Worm (Caenorhabditis elegans): ENCODE results near the gene F54D11.4.

The F54D11.4 gene

DNA sequence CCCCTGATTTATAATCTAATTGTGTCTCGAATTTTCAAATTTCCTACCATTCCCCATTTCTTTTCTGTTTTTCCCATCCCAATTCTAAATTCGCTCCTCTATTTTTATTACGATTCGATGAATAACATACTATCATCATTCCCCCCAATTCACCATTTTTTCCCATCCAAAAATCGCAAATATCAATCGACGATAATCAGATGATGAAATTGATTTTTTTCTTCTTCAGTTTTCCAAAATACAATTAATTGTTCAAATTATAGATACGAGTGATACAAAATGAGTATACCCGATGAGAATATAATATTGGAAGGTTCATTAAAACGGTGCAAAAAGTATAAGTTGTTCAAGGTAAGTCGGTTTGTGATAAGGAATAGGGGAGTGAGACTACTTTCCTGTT lies 26.7 kb downstream of the F54D11.4 start, which contains the start of gene soc-1:
Gene soc-1 (plus strand): TSS at position 262 of the 400 bp plus-strand sequence.
- TF ChIP-seq nhr-28 (tag; optimal IDR thresholded peaks at IDR 0.05) (no peak), pax-3 (tag; optimal IDR thresholded peaks at IDR 0.05) (no peak), lin-39 (tag; optimal IDR thresholded peaks at IDR 0.05) (no peak), mef-2 (tag; optimal IDR thresholded peaks at IDR 0.05) (no peak), tlp-1 (tag; optimal IDR thresholded peaks at IDR 0.05) (no peak), ceh-82 (tag; optimal IDR thresholded peaks at IDR 0.05) (no peak), nhr-90 (tag; optimal IDR thresholded peaks at IDR 0.05; ENCODE audit: poor library complexity) (no peak), sox-4 (tag; optimal IDR thresholded peaks at IDR 0.05) (no peak), mab-9 (GFP tag; IDR thresholded peaks at IDR 0.05) (no peak)

DNA sequence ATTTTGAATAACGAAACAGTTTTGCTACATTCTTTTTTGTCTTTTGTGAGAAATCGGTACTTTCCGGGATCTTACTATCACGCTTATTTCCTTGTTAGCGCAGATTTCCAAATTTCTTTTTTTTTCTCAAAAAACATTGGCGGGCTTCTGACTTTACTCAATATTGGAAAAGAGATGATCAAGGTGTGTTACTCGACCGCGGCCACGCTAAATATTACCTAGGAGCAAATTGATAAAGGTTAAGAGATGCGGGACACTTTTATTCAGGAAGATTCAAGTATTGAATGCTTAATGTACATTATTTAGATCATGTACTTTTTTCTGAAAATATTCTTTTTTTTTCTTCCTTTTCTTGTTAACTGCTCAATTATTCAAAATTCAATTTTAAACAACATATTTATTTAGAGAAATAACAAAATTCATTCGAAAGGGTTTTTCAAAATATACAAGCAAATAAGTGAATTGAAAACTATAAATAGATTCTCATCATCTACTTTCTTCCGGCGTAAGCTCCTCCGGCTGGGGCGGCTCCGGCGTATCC lies 31.4 kb downstream of the F54D11.4 start:
- peak; percentile 55 for TF ChIP-seq ama-1 (optimal IDR thresholded peaks at IDR 0.05)
- TF ChIP-seq nhr-19 (GFP tag; conservative IDR thresholded peaks at IDR 0.05), result no peak

DNA sequence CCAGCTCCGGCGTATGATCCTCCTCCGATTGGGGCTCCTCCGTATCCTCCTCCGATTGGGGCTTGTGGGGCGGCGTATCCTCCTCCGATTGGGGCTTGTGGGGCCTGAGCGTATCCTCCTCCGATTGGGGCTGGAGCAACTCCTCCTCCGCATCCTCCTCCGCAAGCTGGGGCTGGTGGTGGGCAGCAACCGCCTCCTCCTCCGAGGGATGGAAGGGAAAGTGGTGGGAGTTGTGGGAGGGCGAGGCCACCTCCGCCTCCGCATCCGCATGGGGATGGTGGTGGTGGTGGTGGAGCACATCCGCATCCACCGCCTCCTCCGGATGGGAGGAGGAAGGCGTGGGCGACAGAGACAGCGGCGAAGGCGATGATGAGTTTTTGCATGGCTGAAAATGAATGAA lies 31.9 kb downstream of the F54D11.4 start, which contains the start of gene F41F3.3:
Gene F41F3.3 (minus strand): TSS at position 383 of the 400 bp plus-strand sequence.
- no peak for TF ChIP-seq egl-13 (tag; optimal IDR thresholded peaks at IDR 0.05)
- no peak for TF ChIP-seq efl-3 (GFP tag; optimal IDR thresholded peaks at IDR 0.05)
- no peak for TF ChIP-seq mep-1 (tag; optimal IDR thresholded peaks at IDR 0.05)
- no peak for TF ChIP-seq C16A3.4 (tag; optimal IDR thresholded peaks at IDR 0.05)
- TF ChIP-seq nhr-77 (tag; optimal IDR thresholded peaks at IDR 0.05), result no peak
- TF ChIP-seq efl-1 (optimal IDR thresholded peaks at IDR 0.05), result no peak
- peak in 1 of 2 experiments; percentile 57 for TF ChIP-seq efl-1 (GFP tag; optimal IDR thresholded peaks at IDR 0.05 in 1 of 2)
- TF ChIP-seq tbx-2 (tag; optimal IDR thresholded peaks at IDR 0.05), result no peak
- TF ChIP-seq nhr-90 (tag; optimal IDR thresholded peaks at IDR 0.05; ENCODE audit: poor library complexity), result no peak
- no peak for TF ChIP-seq elt-3 (tag; optimal IDR thresholded peaks at IDR 0.05)
- TF ChIP-seq pag-3 (tag; optimal IDR thresholded peaks at IDR 0.05; ENCODE audit: borderline replicate concordance, insufficient read depth), result no peak
- TF ChIP-seq ceh-8 (GFP tag; optimal IDR thresholded peaks at IDR 0.05), result peak; percentile 75
- TF ChIP-seq ama-1 (optimal IDR thresholded peaks at IDR 0.05), result peak; percentile 46
- TF ChIP-seq nhr-47 (tag; optimal IDR thresholded peaks at IDR 0.05), result no peak
- no peak for TF ChIP-seq ceh-90 (tag; optimal IDR thresholded peaks at IDR 0.05)
- no peak for TF ChIP-seq jun-1 (tag; optimal IDR thresholded peaks at IDR 0.05)
- no peak for TF ChIP-seq rnt-1 (tag; optimal IDR thresholded peaks at IDR 0.05)
- TF ChIP-seq hpl-2 (GFP tag; optimal IDR thresholded peaks at IDR 0.05), result no peak
- TF ChIP-seq Y116A8C.19 (tag; optimal IDR thresholded peaks at IDR 0.05; ENCODE audit: borderline replicate concordance), result no peak
- no peak for TF ChIP-seq zag-1 (tag; optimal IDR thresholded peaks at IDR 0.05)
- no peak for TF ChIP-seq nhr-11 (tag; optimal IDR thresholded peaks at IDR 0.05)
- TF ChIP-seq fkh-10 (GFP tag; optimal IDR thresholded peaks at IDR 0.05), result no peak

DNA sequence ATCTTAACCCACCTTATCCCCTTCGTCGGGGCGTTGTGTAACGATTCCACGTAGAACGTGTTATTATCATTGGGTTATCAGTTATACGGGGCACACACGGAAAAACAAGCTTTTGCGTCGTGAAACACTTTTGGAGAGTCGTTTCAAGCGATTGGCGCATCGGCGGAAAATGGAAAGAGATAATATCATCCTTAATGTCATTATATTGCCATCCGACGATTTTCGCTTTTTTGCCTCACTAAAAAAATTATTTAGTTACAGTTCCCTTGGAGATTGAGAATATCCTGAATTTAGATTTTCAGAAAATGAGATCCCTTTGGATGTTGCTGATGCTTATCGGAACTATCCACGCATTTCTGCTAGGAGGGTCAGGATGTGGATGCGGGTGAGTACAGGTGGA lies 32.6 kb downstream of the F54D11.4 start, which contains the start of gene F41F3.8:
Gene F41F3.8 (plus strand): TSS at position 301 of the 400 bp plus-strand sequence.
- peak; percentile 41 for TF ChIP-seq blmp-1 (tag; optimal IDR thresholded peaks at IDR 0.05)
- no peak for TF ChIP-seq sptf-1 (tag; optimal IDR thresholded peaks at IDR 0.05)

DNA sequence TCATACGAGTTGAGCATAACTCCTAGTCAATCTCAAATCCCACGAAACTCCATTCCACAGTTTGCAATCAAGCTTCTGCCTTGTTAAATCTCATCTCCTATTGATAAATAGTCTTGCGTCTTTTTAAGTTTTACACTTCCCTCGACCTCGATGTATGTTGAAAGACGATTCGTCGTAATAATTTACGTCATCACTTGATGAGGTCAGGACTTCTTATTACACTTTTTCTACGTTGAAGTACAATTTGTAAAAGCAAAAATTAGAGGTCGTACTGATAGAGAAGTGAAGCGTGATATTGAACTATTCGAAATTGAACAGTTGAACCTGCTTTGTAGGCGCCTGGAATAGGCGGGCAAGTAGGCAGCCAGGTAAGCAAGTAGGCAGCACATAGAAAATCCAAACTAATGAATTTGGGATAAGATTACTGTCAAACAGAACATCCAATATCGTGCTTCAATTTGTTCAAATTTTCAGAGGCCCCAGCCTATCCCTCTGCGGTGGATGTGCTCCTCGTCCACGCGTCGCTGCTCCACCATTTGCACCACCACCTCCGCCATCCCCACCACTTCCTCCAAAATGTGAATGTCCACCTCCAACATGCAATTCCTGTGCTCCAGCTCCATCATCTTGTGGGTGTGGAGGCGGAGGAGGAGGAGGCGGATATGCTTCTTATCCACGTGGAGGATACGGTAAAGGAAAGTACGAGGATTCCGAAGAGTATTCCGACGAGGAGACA lies 33.9 kb downstream of the F54D11.4 start:
- TF ChIP-seq ces-1 (GFP tag; optimal IDR thresholded peaks at IDR 0.05) (no peak), isw-1 (GFP tag; IDR thresholded peaks at IDR 0.05) (no peak), efl-1 (optimal IDR thresholded peaks at IDR 0.05) (no peak), efl-1 (GFP tag; optimal IDR thresholded peaks at IDR 0.05 in 1 of 2) (peak in 1 of 2 experiments; percentile 57), C34B4.2 (tag; optimal IDR thresholded peaks at IDR 0.05) (no peak), snu-23 (GFP tag; optimal IDR thresholded peaks at IDR 0.05) (no peak), zag-1 (tag; optimal IDR thresholded peaks at IDR 0.05) (no peak)

Data from whole organism, L1 larva.